Worm (Caenorhabditis elegans): ENCODE measurements around the gene rps-3.

The rps-3 gene

DNA sequence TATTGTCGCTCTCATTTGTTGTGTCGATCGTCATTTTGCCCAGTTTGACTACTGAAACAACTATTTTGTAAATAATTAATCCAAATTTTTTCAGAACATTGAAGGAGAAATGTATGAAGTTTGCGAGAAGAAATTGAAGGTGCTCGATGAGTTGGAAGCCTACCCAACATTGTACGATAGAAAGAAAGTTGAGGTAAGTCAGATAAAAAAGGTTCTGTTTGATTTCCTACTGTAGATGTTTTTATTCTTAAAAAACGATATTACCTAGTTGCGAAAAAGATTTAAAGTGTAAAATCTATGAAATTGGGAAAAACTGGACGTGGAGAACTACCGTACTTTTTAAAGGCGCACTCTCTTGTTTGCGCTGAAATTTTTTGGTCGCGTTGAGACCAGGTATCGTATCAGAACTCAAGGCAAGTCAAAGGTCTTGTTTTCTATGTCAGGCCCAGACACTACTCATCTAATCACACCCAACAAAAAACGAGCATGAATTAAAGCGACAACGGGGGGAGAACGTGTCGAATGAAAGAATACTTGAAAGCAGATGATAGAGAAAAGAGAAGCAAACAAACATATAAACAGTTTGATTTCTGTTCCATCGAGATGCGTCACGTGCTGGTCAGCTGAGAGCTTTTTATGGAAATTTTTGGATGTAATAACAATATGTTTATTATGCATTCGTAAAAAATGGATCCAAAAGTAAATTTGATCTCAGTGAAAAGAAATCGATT lies 37.9 kb upstream of the rps-3 start, which contains the start of gene efk-1:
efk-1 (minus strand) TSS at position 51 of the 731 bp plus-strand sequence.
- TF ChIP-seq egl-27 (tag; optimal IDR thresholded peaks at IDR 0.05) (no peak), tag-97 (GFP tag; IDR thresholded peaks at IDR 0.05) (no peak), vab-7 (GFP tag; IDR thresholded peaks at IDR 0.05) (no peak), mdl-1 (tag; optimal IDR thresholded peaks at IDR 0.05) (peak in 1 of 2 experiments; percentile 37), lin-29 (GFP tag; IDR thresholded peaks at IDR 0.05) (no peak), fos-1 (tag; optimal IDR thresholded peaks at IDR 0.05) (no peak), ceh-82 (tag; optimal IDR thresholded peaks at IDR 0.05) (no peak), cey-2 (tag; optimal IDR thresholded peaks at IDR 0.05; ENCODE audit: borderline replicate concordance, insufficient read depth) (no peak), T20F7.1 (GFP tag; optimal IDR thresholded peaks at IDR 0.05) (no peak), ceh-62 (tag; optimal IDR thresholded peaks at IDR 0.05) (no peak), hif-1 (tag; optimal IDR thresholded peaks at IDR 0.05) (peak; percentile 56 to 97), php-3 (GFP tag; IDR thresholded peaks at IDR 0.05) (no peak), hlh-30 (tag; optimal IDR thresholded peaks at IDR 0.05; ENCODE audit: insufficient read depth) (peak; percentile 82), ama-1 (optimal IDR thresholded peaks at IDR 0.05) (peak; percentile 6), gei-8 (GFP tag; optimal IDR thresholded peaks at IDR 0.05) (no peak), sdz-12 (GFP tag; optimal IDR thresholded peaks at IDR 0.05) (no peak), daf-12 (tag; optimal IDR thresholded peaks at IDR 0.05) (no peak), Y5F2A.4 (GFP tag; optimal IDR thresholded peaks at IDR 0.05) (no peak), zip-11 (GFP tag; IDR thresholded peaks at IDR 0.05) (no peak), spr-3 (GFP tag; optimal IDR thresholded peaks at IDR 0.05) (no peak), dmd-9 (GFP tag; IDR thresholded peaks at IDR 0.05) (no peak), ztf-11 (tag; optimal IDR thresholded peaks at IDR 0.05) (no peak), ctbp-1 (GFP tag; IDR thresholded peaks at IDR 0.05) (no peak), snpc-1.2 (GFP tag; IDR thresholded peaks at IDR 0.05) (no peak), nhr-237 (tag; optimal IDR thresholded peaks at IDR 0.05) (no peak), saeg-2 (GFP tag; IDR thresholded peaks at IDR 0.05) (no peak), D1046.2 (GFP tag; IDR thresholded peaks at IDR 0.05) (no peak), Y48G9A.11 (GFP tag; IDR thresholded peaks at IDR 0.05) (no peak), attf-4 (tag; optimal IDR thresholded peaks at IDR 0.05) (no peak), ces-1 (GFP tag; optimal IDR thresholded peaks at IDR 0.05) (no peak), jun-1 (tag; optimal IDR thresholded peaks at IDR 0.05) (no peak), madf-9 (GFP tag; conservative IDR thresholded peaks at IDR 0.05) (no peak), F26F4.8 (GFP tag; conservative IDR thresholded peaks at IDR 0.05) (no peak), fkh-10 (GFP tag; optimal IDR thresholded peaks at IDR 0.05) (no peak), spr-1 (tag; optimal IDR thresholded peaks at IDR 0.05) (no peak), lin-39 (tag; optimal IDR thresholded peaks at IDR 0.05) (no peak), nhr-6 (tag; optimal IDR thresholded peaks at IDR 0.05) (no peak), lin-15B (tag; optimal IDR thresholded peaks at IDR 0.05) (no peak), nhr-76 (tag; optimal IDR thresholded peaks at IDR 0.05) (no peak), nhr-42 (GFP tag; IDR thresholded peaks at IDR 0.05) (no peak), mxl-3 (GFP tag; optimal IDR thresholded peaks at IDR 0.05) (no peak), hmg-1.1 (GFP tag; IDR thresholded peaks at IDR 0.05) (no peak), nhr-102 (tag; optimal IDR thresholded peaks at IDR 0.05) (no peak), ceh-20 (GFP tag; IDR thresholded peaks at IDR 0.05) (no peak), lin-38 (GFP tag; IDR thresholded peaks at IDR 0.05) (no peak), dpl-1 (GFP tag; optimal IDR thresholded peaks at IDR 0.05) (no peak), lir-3 (tag; optimal IDR thresholded peaks at IDR 0.05) (no peak), nhr-11 (tag; optimal IDR thresholded peaks at IDR 0.05) (peak; percentile 20), egl-43 (GFP tag; IDR thresholded peaks at IDR 0.05) (no peak), Y75B8A.6 (GFP tag; IDR thresholded peaks at IDR 0.05) (no peak), lsy-2 (tag; optimal IDR thresholded peaks at IDR 0.05) (peak in 1 of 2 experiments; percentile 34)
